Fruit fly (Drosophila melanogaster) whole organism, embryonic: ENCODE data around the gene CG7916.

Experiments
- Adf1 ChIP-seq: fragments of 200-800 bp; sonication (Bioruptor generic); IDR thresholded peaks from 2 replicates; pipeline ENCODE4 v1.3.6; 2022; ENCODE audit warnings: missing biosample characterization, missing genetic modification characterization
- CG10321 ChIP-seq: fragments of 200-800 bp; sonication (Bioruptor generic); IDR thresholded peaks from 2 replicates; pipeline ENCODE4 v1.3.6; 2022; ENCODE audit warnings: missing biosample characterization, missing genetic modification characterization
- CG10462 ChIP-seq: fragments of 200-800 bp; sonication (Bioruptor generic); optimal IDR thresholded peaks from 2 replicates; lab custom pipeline; 2016; ENCODE audit warnings: missing biosample characterization, missing genetic modification characterization
- CG11085 ChIP-seq: fragments of 200-800 bp; sonication (Bioruptor generic); IDR thresholded peaks from 2 replicates; pipeline ENCODE4 v1.3.6; 2022; ENCODE audit warnings: missing biosample characterization, missing genetic modification characterization
- CG11093 ChIP-seq: fragments of 200-800 bp; sonication (Bioruptor generic); IDR thresholded peaks from 3 replicates; pipeline ENCODE4 v1.3.6; 2022; ENCODE audit warnings: missing biosample characterization, missing genetic modification characterization
- CG12744 ChIP-seq: fragments of 200-800 bp; sonication (Bioruptor generic); optimal IDR thresholded peaks from 2 replicates; lab custom pipeline; 2016; ENCODE audit warnings: missing biosample characterization, missing genetic modification characterization
- CG12769 ChIP-seq: fragments of 200-800 bp; sonication (Bioruptor generic); optimal IDR thresholded peaks from 2 replicates; lab custom pipeline; 2019; ENCODE audit warnings: missing biosample characterization, mild to moderate bottlenecking, missing genetic modification characterization, moderate library complexity
- CG13296 ChIP-seq: fragments of 200-800 bp; sonication (Bioruptor generic); optimal IDR thresholded peaks from 3 replicates; lab custom pipeline; 2018; ENCODE audit warnings: missing biosample characterization, mild to moderate bottlenecking, missing genetic modification characterization
- CG1602 ChIP-seq: fragments of 200-800 bp; sonication (Bioruptor generic); optimal IDR thresholded peaks from 3 replicates; lab custom pipeline; 2016; ENCODE audit warnings: missing biosample characterization, missing genetic modification characterization
- CG16815 ChIP-seq: fragments of 200-800 bp; sonication (Bioruptor generic); optimal IDR thresholded peaks from 3 replicates; lab custom pipeline; 2017; ENCODE audit warnings: missing biosample characterization, mild to moderate bottlenecking, missing genetic modification characterization
- CG17361 ChIP-seq: fragments of 200-800 bp; sonication (Bioruptor generic); IDR thresholded peaks from 3 replicates; pipeline ENCODE4 v1.3.6; 2022; ENCODE audit warnings: missing biosample characterization, missing genetic modification characterization
- CG17829 ChIP-seq: fragments of 200-800 bp; optimal IDR thresholded peaks from 2 replicates; lab custom pipeline; 2019; ENCODE audit warnings: missing biosample characterization, mild to moderate bottlenecking, missing genetic modification characterization, moderate library complexity
- CG31388 ChIP-seq: fragments of 200-800 bp; sonication (Bioruptor generic); optimal IDR thresholded peaks from 2 replicates; lab custom pipeline; 2016; ENCODE audit warnings: missing biosample characterization, missing genetic modification characterization
- CG31441 ChIP-seq: fragments of 200-800 bp; sonication (Bioruptor generic); IDR thresholded peaks from 2 replicates; pipeline ENCODE4 v1.3.6; 2022; ENCODE audit warnings: missing biosample characterization, missing genetic modification characterization
- CG3838 ChIP-seq: fragments of 200-800 bp; sonication (Bioruptor generic); optimal IDR thresholded peaks from 3 replicates; lab custom pipeline; 2016; ENCODE audit warnings: missing biosample characterization, missing genetic modification characterization
- CG4424 ChIP-seq: fragments of 200-800 bp; sonication (Bioruptor generic); optimal IDR thresholded peaks from 3 replicates; lab custom pipeline; 2016; ENCODE audit warnings: missing biosample characterization, missing genetic modification characterization
- CG4617 ChIP-seq: fragments of 200-800 bp; sonication (Bioruptor generic); optimal IDR thresholded peaks from 3 replicates; lab custom pipeline; 2016; ENCODE audit warnings: missing biosample characterization, missing genetic modification characterization, borderline replicate concordance
- CG5245 ChIP-seq: fragments of 200-800 bp; sonication (Bioruptor generic); optimal IDR thresholded peaks from 3 replicates; lab custom pipeline; 2016; ENCODE audit warnings: missing biosample characterization, missing genetic modification characterization
- CG6175 ChIP-seq: fragments of 200-800 bp; sonication (Bioruptor generic); IDR thresholded peaks from 3 replicates; pipeline ENCODE4 v1.3.6; 2022; ENCODE audit warnings: missing biosample characterization, missing genetic modification characterization
- CG7271 ChIP-seq: fragments of 200-800 bp; sonication (Bioruptor generic); optimal IDR thresholded peaks from 2 replicates; lab custom pipeline; 2018; ENCODE audit warnings: missing biosample characterization, mild to moderate bottlenecking, missing genetic modification characterization, moderate library complexity
- CG7372 ChIP-seq: fragments of 200-800 bp; sonication (Bioruptor generic); IDR thresholded peaks from 2 replicates; pipeline ENCODE4 v1.3.6; 2022; ENCODE audit warnings: missing biosample characterization, missing genetic modification characterization
- CG7786 ChIP-seq: fragments of 200-800 bp; sonication (Bioruptor generic); optimal IDR thresholded peaks from 2 replicates; lab custom pipeline; 2016; ENCODE audit warnings: missing biosample characterization, missing genetic modification characterization
- CG8359 ChIP-seq: fragments of 200-800 bp; sonication (Bioruptor generic); optimal IDR thresholded peaks from 2 replicates; lab custom pipeline; 2017; ENCODE audit warnings: missing biosample characterization, mild to moderate bottlenecking, missing genetic modification characterization, borderline replicate concordance
- CG8765 ChIP-seq: fragments of 200-800 bp; sonication (Bioruptor generic); IDR thresholded peaks from 2 replicates; pipeline ENCODE4 v1.3.6; 2022; ENCODE audit warnings: missing biosample characterization, missing genetic modification characterization
- CG8944 ChIP-seq: fragments of 200-800 bp; sonication (Bioruptor generic); optimal IDR thresholded peaks from 3 replicates; lab custom pipeline; 2016; ENCODE audit warnings: missing biosample characterization, missing genetic modification characterization
- HmgD ChIP-seq: fragments of 200-800 bp; sonication (Bioruptor generic); optimal IDR thresholded peaks from 3 replicates; lab custom pipeline; 2016; ENCODE audit warnings: missing biosample characterization, missing genetic modification characterization
- Hr78 ChIP-seq, 2 experiments: fragments of 200-800 bp in 1 of 2; fragments of >200 bp in 1 of 2; sonication (Bioruptor generic) in 1 of 2; optimal IDR thresholded peaks; 2 replicates each; lab custom pipeline; 2017 to 2019; ENCODE audit warnings: missing biosample characterization in 2 of 2, missing genetic modification characterization in 2 of 2, mild to moderate bottlenecking in 1 of 2, moderate library complexity in 1 of 2
- Lhr ChIP-seq: fragments of 200-800 bp; sonication (Bioruptor generic); optimal IDR thresholded peaks from 3 replicates; lab custom pipeline; 2017; ENCODE audit warnings: mild to moderate bottlenecking, missing biosample characterization, missing genetic modification reagents, missing genetic modification characterization
- MBD-R2 ChIP-seq: fragments of 200-800 bp; sonication (Bioruptor generic); IDR thresholded peaks from 2 replicates; pipeline ENCODE4 v1.3.6; 2022; ENCODE audit warnings: missing biosample characterization, missing genetic modification characterization
- Mes4 ChIP-seq: fragments of 200-800 bp; sonication (Bioruptor generic); optimal IDR thresholded peaks from 2 replicates; lab custom pipeline; 2016; ENCODE audit warnings: missing biosample characterization, missing genetic modification characterization
- Nf-YC ChIP-seq: fragments of 200-800 bp; optimal IDR thresholded peaks from 3 replicates; lab custom pipeline; 2019; ENCODE audit warnings: missing biosample characterization, mild to moderate bottlenecking, missing genetic modification characterization, moderate library complexity
- Ptx1 ChIP-seq: fragments of 200-800 bp; sonication (Bioruptor generic); IDR thresholded peaks from 2 replicates; pipeline ENCODE4 v1.3.6; 2022; ENCODE audit warnings: missing biosample characterization, missing genetic modification characterization
- abd-A ChIP-seq: fragments of 200-800 bp; sonication (Bioruptor generic); optimal IDR thresholded peaks from 3 replicates; lab custom pipeline; 2019; ENCODE audit warnings: missing biosample characterization, mild to moderate bottlenecking, missing genetic modification characterization, moderate library complexity
- aop ChIP-seq: fragments of 200-800 bp; sonication (Bioruptor generic); IDR thresholded peaks from 2 replicates; pipeline ENCODE4 v1.3.6; 2022; ENCODE audit warnings: missing biosample characterization, missing genetic modification characterization
- ase ChIP-seq: fragments of 200-800 bp; sonication (Bioruptor generic); IDR thresholded peaks from 3 replicates; pipeline ENCODE4 v1.3.6; 2022; ENCODE audit warnings: missing biosample characterization, missing genetic modification characterization
- bsh ChIP-seq, 2 experiments: fragments of 200-800 bp; sonication (Bioruptor generic); optimal IDR thresholded peaks; 2 replicates each; lab custom pipeline; 2017 to 2018; ENCODE audit warnings: mild to moderate bottlenecking in 2 of 2, missing biosample characterization in 2 of 2, missing genetic modification characterization in 2 of 2, moderate library complexity in 1 of 2
- dmrt11E ChIP-seq: fragments of 200-800 bp; sonication (Bioruptor generic); optimal IDR thresholded peaks from 3 replicates; lab custom pipeline; 2018; ENCODE audit warnings: missing biosample characterization, mild to moderate bottlenecking, missing genetic modification characterization, moderate library complexity
- esg ChIP-seq: fragments of 200-800 bp; sonication (Bioruptor generic); conservative IDR thresholded peaks from 2 replicates; pipeline ENCODE4 v1.3.6; 2022; ENCODE audit warnings: missing biosample characterization, missing genetic modification characterization
- grau ChIP-seq: fragments of 200-800 bp; optimal IDR thresholded peaks from 3 replicates; lab custom pipeline; 2019; ENCODE audit warnings: missing biosample characterization, mild to moderate bottlenecking, missing genetic modification characterization, moderate library complexity
- mld ChIP-seq: fragments of 200-800 bp; sonication (Bioruptor generic); IDR thresholded peaks from 3 replicates; pipeline ENCODE4 v1.3.6; 2022; ENCODE audit warnings: missing biosample characterization, missing genetic modification characterization; ENCODE audit not compliant: partially characterized antibody
- pfk ChIP-seq: fragments of 200-800 bp; sonication (Bioruptor generic); optimal IDR thresholded peaks from 2 replicates; lab custom pipeline; 2018; ENCODE audit warnings: missing biosample characterization, mild to moderate bottlenecking, missing genetic modification characterization, moderate library complexity
- row ChIP-seq: fragments of 200-800 bp; sonication (Bioruptor generic); IDR thresholded peaks from 3 replicates; pipeline ENCODE4 v1.3.6; 2022; ENCODE audit warnings: missing biosample characterization, missing genetic modification characterization
- shn ChIP-seq: fragments of 200-800 bp; sonication (Bioruptor generic); optimal IDR thresholded peaks from 3 replicates; lab custom pipeline; 2016; ENCODE audit warnings: missing biosample characterization, missing genetic modification characterization
- slbo ChIP-seq: fragments of 200-800 bp; sonication (Bioruptor generic); IDR thresholded peaks from 2 replicates; pipeline ENCODE4 v1.3.6; 2022; ENCODE audit warnings: missing biosample characterization, missing genetic modification characterization
- stwl ChIP-seq: fragments of 200-800 bp; sonication (Bioruptor generic); optimal IDR thresholded peaks from 3 replicates; lab custom pipeline; 2018; ENCODE audit warnings: missing biosample characterization, mild to moderate bottlenecking, missing genetic modification characterization, moderate library complexity
- trem ChIP-seq: fragments of 200-800 bp; optimal IDR thresholded peaks from 3 replicates; lab custom pipeline; 2019; ENCODE audit warnings: missing biosample characterization, mild to moderate bottlenecking, missing genetic modification characterization, moderate library complexity
- vvl ChIP-seq: fragments of 200-800 bp; sonication (Bioruptor generic); IDR thresholded peaks from 2 replicates; pipeline ENCODE4 v1.3.6; 2022; ENCODE audit warnings: missing biosample characterization, missing genetic modification characterization
- wor ChIP-seq: fragments of 200-800 bp; sonication (Bioruptor generic); IDR thresholded peaks from 2 replicates; pipeline ENCODE4 v1.3.6; 2022; ENCODE audit warnings: missing biosample characterization, missing genetic modification characterization
- zen2 ChIP-seq: fragments of 200-800 bp; sonication (Bioruptor generic); IDR thresholded peaks from 3 replicates; pipeline ENCODE4 v1.3.6; 2022; ENCODE audit warnings: missing biosample characterization, missing genetic modification characterization; ENCODE audit not compliant: partially characterized antibody

The CG7916 gene

dm6 chr2L:13813156-13813555, 33.4 kb upstream of the CG7916 start, which contains the start of gene CG16888:
TSS of gene CG16888 (minus strand) at chr2L:13813256.
- no peak for TF ChIP-seq trem
- TF ChIP-seq pfk: peak; percentile 59

DNA sequence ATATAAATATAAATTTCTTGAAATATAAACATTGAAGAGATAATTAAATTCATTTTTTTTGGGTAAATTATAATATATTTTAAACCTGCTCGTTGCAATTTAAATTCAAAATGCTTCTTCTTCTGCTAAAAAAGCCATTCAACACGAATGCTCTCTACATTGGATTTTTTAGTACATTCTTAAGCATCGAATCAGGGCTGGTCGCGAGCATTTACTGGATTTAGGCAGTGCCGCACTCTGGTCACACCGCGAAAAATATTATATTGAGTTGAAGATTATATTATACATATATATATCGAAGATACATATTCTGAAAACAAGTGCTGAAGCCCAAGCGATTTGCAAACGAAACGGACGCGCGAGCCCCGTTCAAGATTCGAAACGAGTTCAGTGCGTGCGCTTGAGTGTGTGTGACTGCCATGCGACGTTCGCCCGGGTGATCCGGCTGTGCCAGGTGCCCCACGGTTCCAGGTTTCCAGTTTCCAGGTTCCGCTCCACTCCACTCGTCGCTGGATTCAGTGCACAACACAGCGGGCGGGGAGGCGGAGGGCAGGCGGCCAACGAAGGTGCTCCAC, 32.9 kb upstream of the CG7916 start, which contains the start of gene Sos:
Gene Sos, plus strand, starts transcription at position 213 of the 575 bp plus-strand sequence.
- TF ChIP-seq zen2: no peak
- TF ChIP-seq row (GFP tag; lab: Robert Waterston, UW): peak; percentile 41; the same call in 2 of the 3 replicates
- TF ChIP-seq stwl (tag; lab: Kevin White, UChicago): peak; percentile 79
- TF ChIP-seq CG11085 (GFP tag; lab: Robert Waterston, UW): no peak
- no peak for TF ChIP-seq CG17361 (GFP tag; lab: Robert Waterston, UW)
- TF ChIP-seq CG4424 (GFP tag; lab: Kevin White, UChicago): no peak
- no peak for TF ChIP-seq CG8765 (GFP tag; lab: Robert Waterston, UW)
- TF ChIP-seq CG3838: no peak
- TF ChIP-seq Lhr (GFP tag; lab: Kevin White, UChicago): peak; percentile 86
- TF ChIP-seq CG11093 (GFP tag; lab: Robert Waterston, UW): no peak
- peak; percentile 47 for TF ChIP-seq CG17829 (tag; lab: Kevin White, UChicago)
- no peak for TF ChIP-seq CG16815 (GFP tag; lab: Kevin White, UChicago)
- TF ChIP-seq CG8359 (GFP tag; lab: Kevin White, UChicago): no peak
- no peak for TF ChIP-seq CG12769
- TF ChIP-seq dmrt11E (tag; lab: Kevin White, UChicago): no peak
- no peak for TF ChIP-seq CG5245 (GFP tag; lab: Kevin White, UChicago)
- TF ChIP-seq CG8944 (GFP tag; lab: Kevin White, UChicago): no peak
- TF ChIP-seq CG7372: no peak
- no peak for TF ChIP-seq Hr78 (GFP tag; optimal IDR thresholded peaks at IDR 0.05; lab: Kevin White, UChicago)
- TF ChIP-seq ase (GFP tag; lab: Robert Waterston, UW): no peak
- no peak for TF ChIP-seq slbo (GFP tag; lab: Robert Waterston, UW)
- 0 out of 2 replicates have a peak, but pooled peaks have one; percentile 23 for TF ChIP-seq vvl
- no peak for TF ChIP-seq CG31388 (GFP tag; lab: Kevin White, UChicago)
- TF ChIP-seq CG1602 (GFP tag; lab: Kevin White, UChicago): no peak
- no peak for TF ChIP-seq CG31441
- no peak for TF ChIP-seq wor (GFP tag; lab: Robert Waterston, UW)
- peak; percentile 82 for TF ChIP-seq CG4617
- TF ChIP-seq shn (GFP tag; lab: Kevin White, UChicago): no peak
- no peak for TF ChIP-seq CG10321 (GFP tag; lab: Robert Waterston, UW)
- no peak for TF ChIP-seq aop (GFP tag; lab: Robert Waterston, UW)
- TF ChIP-seq CG7786: no peak
- TF ChIP-seq Ptx1: no peak
- no peak for TF ChIP-seq Adf1 (GFP tag; lab: Robert Waterston, UW)
- TF ChIP-seq HmgD (GFP tag; lab: Kevin White, UChicago): no peak
- TF ChIP-seq bsh (GFP tag; optimal IDR thresholded peaks at IDR 0.05; lab: Kevin White, UChicago): no peak
- no peak for TF ChIP-seq CG7271 (tag; lab: Kevin White, UChicago)
- no peak for TF ChIP-seq CG12744 (GFP tag; lab: Kevin White, UChicago)
- no peak for TF ChIP-seq Nf-YC (tag; lab: Kevin White, UChicago)
- no peak for TF ChIP-seq mld (GFP tag; lab: Robert Waterston, UW)
- peak; percentile 87 for TF ChIP-seq MBD-R2 (GFP tag; lab: Robert Waterston, UW)
- no peak for TF ChIP-seq abd-A (tag; lab: Kevin White, UChicago)
- no peak for TF ChIP-seq CG10462
- TF ChIP-seq CG13296 (GFP tag; lab: Kevin White, UChicago): no peak
- no peak for TF ChIP-seq Mes4
- no peak for TF ChIP-seq esg (GFP tag; lab: Robert Waterston, UW)
- no peak for TF ChIP-seq grau (tag; lab: Kevin White, UChicago)
- no peak for TF ChIP-seq CG6175 (GFP tag; lab: Robert Waterston, UW)
